Worm (Caenorhabditis elegans) whole organism, midembryonic: Measurements from ENCODE around the gene F44E5.5.

Source experiments
- T22C8.4 ChIP-seq: fragments of 200-800 bp; sonication (Bioruptor generic); IDR thresholded peaks from 2 replicates; pipeline ENCODE4 v1.3.6; 2022; ENCODE audit warnings: missing genetic modification characterization, missing compliant biosample characterization
- cog-1 ChIP-seq: sonication (generic microtip); optimal IDR thresholded peaks from 2 replicates; lab custom pipeline; 2016; ENCODE audit warnings: missing genetic modification characterization, missing compliant biosample characterization
- flt-1 ChIP-seq: fragments of 200-800 bp; sonication (Bioruptor generic); IDR thresholded peaks from 2 replicates; pipeline ENCODE4 v1.3.6; 2022; ENCODE audit warnings: missing genetic modification characterization, missing compliant biosample characterization
- med-1 ChIP-seq: sonication (generic microtip); optimal IDR thresholded peaks from 2 replicates; lab custom pipeline; 2017; ENCODE audit warnings: missing genetic modification characterization, mild to moderate bottlenecking, missing compliant biosample characterization, antibody characterized with exemption, missing genetic modification reagents; ENCODE audit not compliant: insufficient read depth
- ref-1 ChIP-seq: fragments of 200-800 bp; sonication (Bioruptor generic); conservative IDR thresholded peaks from 2 replicates; pipeline ENCODE4 v1.3.6; 2022; ENCODE audit warnings: missing genetic modification reagents, missing genetic modification characterization, missing compliant biosample characterization
- ztf-29 ChIP-seq: fragments of 200-800 bp; sonication (Bioruptor generic); IDR thresholded peaks from 2 replicates; pipeline ENCODE4 v1.3.6; 2022; ENCODE audit warnings: missing genetic modification reagents, missing genetic modification characterization, missing compliant biosample characterization

DNA sequence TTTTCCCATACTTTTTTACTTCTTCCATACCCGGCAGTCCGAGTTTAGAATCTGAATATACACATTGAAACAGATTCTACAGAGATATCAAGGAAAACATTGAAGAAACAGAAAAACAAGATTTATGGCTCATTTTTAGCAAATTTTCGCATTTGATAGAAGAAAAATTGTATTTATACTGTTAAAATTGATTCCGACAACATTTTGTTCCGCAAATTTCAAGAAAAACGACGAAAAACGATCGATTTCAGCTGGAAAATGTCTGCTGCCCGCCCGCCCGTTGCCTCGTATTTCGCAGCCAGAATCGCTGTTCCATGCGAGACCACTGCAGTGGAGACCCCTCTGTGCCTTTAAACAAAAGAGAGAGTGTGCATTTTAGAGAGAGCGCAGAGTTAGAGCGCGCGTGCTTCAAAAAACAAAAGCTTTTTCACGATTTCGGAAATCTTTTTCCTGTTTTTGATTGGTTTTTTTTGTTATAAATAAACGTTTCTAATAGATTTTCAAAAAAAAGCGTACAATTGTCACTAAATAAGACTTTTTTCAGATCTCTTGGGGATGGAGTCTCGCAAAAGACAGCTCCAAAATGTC is 18.5 kb downstream of the F44E5.5 start, which contains the start of the genes patr-1 and dna-2:
- TF ChIP-seq med-1 (GFP tag; lab: Kevin White, UChicago) = no peak
- TF ChIP-seq cog-1 (tag; lab: Kevin White, UChicago) = no peak
- TF ChIP-seq flt-1 = no peak
- TF ChIP-seq T22C8.4 (GFP tag; lab: Robert Waterston, UW) = no peak
- TF ChIP-seq ztf-29 (GFP tag; lab: Robert Waterston, UW) = no peak
- no peak for TF ChIP-seq ref-1 (GFP tag; lab: Robert Waterston, UW)
